Fruit fly (Drosophila melanogaster) whole organism, embryonic: ENCODE measurements around the gene CG13053.

Experiments used
- CG12942 ChIP-seq: fragments of 200-800 bp; sonication (Bioruptor generic); optimal IDR thresholded peaks from 3 replicates; lab custom pipeline; 2016; ENCODE audit warnings: missing biosample characterization, missing genetic modification characterization
- CG17359 ChIP-seq: fragments of 200-800 bp; sonication (Bioruptor generic); optimal IDR thresholded peaks from 3 replicates; lab custom pipeline; 2018; ENCODE audit warnings: missing biosample characterization, mild to moderate bottlenecking, missing genetic modification characterization, moderate library complexity
- CG3838 ChIP-seq: fragments of 200-800 bp; sonication (Bioruptor generic); optimal IDR thresholded peaks from 3 replicates; lab custom pipeline; 2016; ENCODE audit warnings: missing biosample characterization, missing genetic modification characterization
- CHES-1-like ChIP-seq: fragments of 200-800 bp; sonication (Bioruptor generic); optimal IDR thresholded peaks from 2 replicates; lab custom pipeline; 2016; ENCODE audit warnings: missing biosample characterization, missing genetic modification characterization
- Drgx ChIP-seq: fragments of 200-800 bp; sonication (Bioruptor generic); IDR thresholded peaks from 2 replicates; pipeline ENCODE4 v1.3.6; 2022; ENCODE audit warnings: missing biosample characterization, missing genetic modification characterization
- Hand ChIP-seq: fragments of 200-800 bp; sonication (Bioruptor generic); optimal IDR thresholded peaks from 2 replicates; lab custom pipeline; 2017; ENCODE audit warnings: mild to moderate bottlenecking, missing biosample characterization, missing genetic modification reagents, missing genetic modification characterization
- NFAT ChIP-seq: fragments of 200-800 bp; sonication (Bioruptor generic); IDR thresholded peaks from 2 replicates; pipeline ENCODE4 v1.3.6; 2022; ENCODE audit warnings: missing biosample characterization, missing genetic modification characterization
- Rfx ChIP-seq: fragments of 200-800 bp; sonication (Bioruptor generic); IDR thresholded peaks from 2 replicates; pipeline ENCODE4 v1.3.6; 2022; ENCODE audit warnings: missing biosample characterization, missing genetic modification characterization
- br ChIP-seq: fragments of >200 bp; optimal IDR thresholded peaks from 2 replicates; lab custom pipeline; 2017
- btn ChIP-seq: fragments of 200-800 bp; sonication (Bioruptor generic); optimal IDR thresholded peaks from 2 replicates; lab custom pipeline; 2016; ENCODE audit warnings: missing biosample characterization, missing genetic modification characterization
- dysf ChIP-seq: fragments of 200-800 bp; sonication (Bioruptor generic); IDR thresholded peaks from 3 replicates; pipeline ENCODE4 v1.3.6; 2022; ENCODE audit warnings: missing biosample characterization, missing genetic modification characterization
- hkb ChIP-seq, 2 experiments: fragments of 200-800 bp in 1 of 2; fragments of >200 bp in 1 of 2; sonication (Bioruptor generic) in 1 of 2; IDR thresholded peaks in 1 of 2; optimal IDR thresholded peaks in 1 of 2; 2 replicates each; pipeline versions ENCODE4 v1.3.6 to Lab custom; 2017 to 2022; ENCODE audit warnings: missing biosample characterization in 1 of 2, missing genetic modification characterization in 1 of 2
- slou ChIP-seq: fragments of 200-800 bp; sonication (Bioruptor generic); optimal IDR thresholded peaks from 3 replicates; lab custom pipeline; 2016; ENCODE audit warnings: missing biosample characterization, missing genetic modification characterization

- TF ChIP-seq CG12942 (no peak), dysf (GFP tag; lab: Robert Waterston, UW) (no peak), btn (no peak), CG17359 (no peak), br (lab: Kevin White, UChicago) (no peak), hkb (optimal IDR thresholded peaks at IDR 0.05; lab: Kevin White, UChicago) (no peak), hkb (GFP tag; IDR thresholded peaks at IDR 0.05; lab: Robert Waterston, UW) (no peak), Drgx (GFP tag; lab: Robert Waterston, UW) (peak; percentile 43; the same call in 1 of the 2 replicates), Hand (GFP tag; lab: Kevin White, UChicago) (no peak), CG3838 (GFP tag; lab: Kevin White, UChicago) (no peak), slou (no peak), Rfx (GFP tag; lab: Robert Waterston, UW) (no peak), CHES-1-like (GFP tag; lab: Kevin White, UChicago) (no peak), NFAT (GFP tag; lab: Robert Waterston, UW) (no peak)
Measured at dm6 chr3L:16214533-16215207, 44.9 kb downstream of the CG13053 start.
